Fruit fly (Drosophila melanogaster): Measurements from ENCODE around the gene RpL9.

RpL9 gene

DNA sequence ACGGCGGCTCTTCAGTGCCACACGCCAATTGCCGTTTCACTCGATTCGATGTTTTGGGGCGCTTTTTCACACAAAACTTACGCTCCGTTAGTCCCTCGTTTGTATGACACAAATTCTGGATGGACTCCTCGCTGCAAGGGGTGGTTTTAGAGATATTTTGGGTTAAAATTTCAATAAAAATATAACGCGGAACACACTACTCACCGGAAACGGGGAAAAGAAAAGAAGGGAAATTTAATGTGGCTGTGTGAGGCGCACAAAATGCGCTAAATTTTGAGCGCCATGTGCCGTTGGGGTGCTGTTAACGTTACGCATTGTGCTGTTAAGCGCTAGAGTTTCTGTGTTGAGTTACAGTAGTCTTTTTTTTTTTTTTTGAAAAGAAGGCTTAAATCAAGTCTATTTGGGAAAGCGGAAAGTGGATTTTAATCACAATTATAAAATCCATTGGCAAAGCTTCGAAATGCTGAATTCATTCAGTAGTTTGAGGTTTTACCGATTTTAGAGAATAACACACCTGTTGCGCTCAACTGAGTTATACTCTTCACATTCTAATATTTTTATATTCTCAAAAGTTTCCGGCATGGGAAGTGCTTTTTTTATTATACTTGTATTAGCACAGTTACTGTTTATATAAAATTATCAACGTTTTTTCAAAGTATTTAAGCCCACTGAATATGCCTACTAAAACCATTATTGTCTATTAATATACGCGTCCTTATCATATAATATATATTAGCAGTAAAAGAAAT lies at the start of gene RpL9:
RpL9 (minus strand) TSS at position 265 of the 749 bp plus-strand sequence.
- no peak for TF ChIP-seq noc (tag; optimal IDR thresholded peaks at IDR 0.05)

DNA sequence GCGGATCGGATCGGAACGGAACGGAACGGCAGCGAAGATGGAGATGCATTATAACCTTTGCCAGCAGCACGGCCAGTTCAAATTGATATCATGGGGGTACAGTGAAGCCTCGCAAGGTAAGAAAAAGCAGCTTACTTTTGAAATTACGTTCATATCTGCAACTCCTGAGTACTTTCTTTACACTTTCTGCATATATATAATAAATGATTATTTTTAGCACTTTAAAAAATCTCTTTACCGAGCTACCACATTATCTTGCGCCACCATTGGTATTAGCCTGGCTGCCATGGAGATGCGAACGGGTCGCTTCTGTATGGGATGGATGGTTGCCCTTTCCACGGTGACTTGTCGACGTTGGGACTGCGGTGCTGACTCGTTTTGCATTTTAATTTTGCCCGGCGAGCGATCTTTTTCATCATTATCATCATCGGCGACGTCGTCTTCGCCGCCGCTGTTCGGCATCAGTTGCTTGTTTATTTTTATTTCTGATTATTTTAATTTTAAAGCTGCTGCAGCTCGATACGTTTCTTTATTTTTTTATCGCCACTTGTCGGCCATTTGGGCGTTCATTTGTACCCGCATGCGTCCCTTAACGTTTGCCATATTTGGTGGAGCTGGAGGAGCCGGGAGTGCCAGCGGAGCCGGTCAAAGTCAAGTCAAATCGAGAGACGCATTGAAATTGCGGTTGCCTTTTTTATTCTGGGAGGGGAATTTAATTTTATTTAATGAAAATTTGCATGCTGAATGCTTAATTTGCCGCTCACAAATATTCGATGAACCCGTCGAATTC lies 49.2 kb upstream of the RpL9 start:
- TF ChIP-seq noc (tag; optimal IDR thresholded peaks at IDR 0.05) = no peak

DNA sequence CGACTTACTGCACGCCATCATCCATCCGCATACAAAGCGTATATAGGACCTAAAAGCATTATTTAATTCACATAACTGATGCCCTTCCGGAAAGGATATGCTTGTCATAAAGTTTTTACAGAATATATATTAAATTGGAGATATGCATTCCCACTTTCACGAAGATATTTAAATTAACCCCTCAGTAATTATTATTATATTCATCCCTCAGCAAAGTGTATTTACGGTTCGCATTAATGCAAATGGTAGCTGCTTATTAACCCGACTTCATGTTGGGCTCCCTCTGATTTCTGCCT lies 48.5 kb upstream of the RpL9 start:
- no peak for TF ChIP-seq noc (tag; optimal IDR thresholded peaks at IDR 0.05)

DNA sequence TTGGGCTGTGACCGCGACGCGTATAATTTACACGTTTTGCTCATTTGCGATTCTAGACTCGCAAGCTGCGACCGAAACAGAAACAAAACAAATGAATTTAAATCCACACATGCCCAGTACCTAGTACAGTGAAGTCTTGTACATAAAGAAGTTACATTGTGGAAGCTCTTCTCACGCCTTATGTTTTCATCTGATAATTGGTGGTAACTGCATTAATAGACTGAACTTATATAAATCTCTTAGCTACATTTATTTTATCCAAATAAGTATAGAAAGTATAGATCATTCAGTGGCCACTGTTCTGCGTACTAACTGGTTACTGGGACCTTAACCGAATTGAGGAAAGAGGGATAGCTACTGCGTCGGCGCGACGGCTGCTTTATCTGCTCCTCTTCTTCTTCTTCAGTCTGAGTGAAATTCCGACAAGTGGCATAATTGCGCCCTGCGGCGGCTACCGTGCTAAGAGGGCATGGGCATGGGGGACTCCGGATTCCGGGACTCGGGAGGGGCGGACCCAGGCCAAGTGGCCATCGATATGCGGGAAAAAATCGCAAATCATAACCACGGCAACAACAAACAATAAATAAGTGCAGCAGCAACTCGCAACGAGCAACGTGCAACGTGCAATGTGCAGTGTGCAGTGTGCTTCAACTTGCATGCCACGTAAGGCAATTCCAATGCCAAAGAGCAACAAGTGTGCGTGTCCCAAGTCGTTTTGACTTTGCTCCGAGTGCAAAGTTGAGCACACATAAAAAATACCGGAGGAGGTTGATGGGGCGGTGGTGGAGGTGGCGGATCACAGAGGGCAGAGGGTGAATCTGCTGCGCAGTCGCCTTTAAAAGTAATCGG lies 47.9 kb upstream of the RpL9 start:
- TF ChIP-seq noc (tag; optimal IDR thresholded peaks at IDR 0.05) = no peak

DNA sequence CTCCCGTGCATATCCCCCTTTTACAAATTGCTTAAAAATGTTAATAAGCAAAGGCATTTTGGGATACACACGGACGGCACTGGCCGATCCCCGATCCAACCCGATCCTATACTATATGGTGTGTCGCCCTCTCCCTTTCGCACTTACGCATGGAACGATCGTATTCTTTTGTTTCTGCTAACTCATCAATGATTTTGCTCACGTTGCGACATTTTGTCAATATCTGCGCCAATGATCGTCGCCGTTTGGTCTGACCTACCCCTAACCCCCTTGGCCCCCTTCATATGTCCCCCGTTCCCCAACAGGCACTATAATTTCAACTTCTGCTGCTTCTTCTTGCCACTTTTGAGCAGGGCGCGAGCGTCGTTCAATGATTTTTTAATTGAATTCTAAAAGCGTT lies 45.7 kb upstream of the RpL9 start:
- TF ChIP-seq noc (tag; optimal IDR thresholded peaks at IDR 0.05) = no peak

DNA sequence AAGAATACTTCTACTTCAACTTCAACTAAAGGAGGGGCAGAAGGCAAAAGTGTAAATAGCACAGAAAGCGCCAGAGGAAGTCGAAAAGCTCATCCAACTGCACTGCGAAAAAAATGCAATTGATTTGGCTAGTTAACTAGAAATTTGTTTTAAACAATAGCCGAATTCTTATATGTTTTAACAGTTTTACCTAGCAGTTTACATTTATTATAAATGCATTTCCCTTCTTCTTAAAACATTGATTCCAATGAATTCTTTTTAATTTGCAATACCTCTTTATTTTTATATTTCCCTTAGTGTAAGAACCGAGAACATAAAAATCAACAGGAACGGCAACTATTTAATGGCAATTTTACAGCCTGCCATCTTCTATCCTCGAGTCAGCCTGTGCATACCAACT lies 44.3 kb upstream of the RpL9 start:
- no peak for TF ChIP-seq noc (tag; optimal IDR thresholded peaks at IDR 0.05)

DNA sequence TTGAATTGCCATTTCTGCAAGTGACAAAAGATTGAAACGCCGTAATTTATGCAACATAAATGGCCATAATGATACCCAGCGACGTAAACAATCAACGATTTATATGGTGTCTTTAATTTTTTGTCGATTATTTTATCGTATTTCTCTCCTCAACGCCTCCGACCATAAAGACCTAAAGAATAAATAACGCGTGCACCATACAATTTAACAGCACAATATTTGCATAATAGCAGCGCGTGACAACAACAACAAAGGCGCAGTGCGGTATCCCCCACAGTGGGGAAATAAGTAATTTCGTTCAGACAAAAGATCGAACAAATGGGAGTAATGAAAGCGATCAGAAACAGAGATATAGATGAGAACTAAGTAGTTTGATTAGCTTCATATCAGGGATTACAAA lies 42.1 kb upstream of the RpL9 start:
- no peak for TF ChIP-seq noc (tag; optimal IDR thresholded peaks at IDR 0.05)

DNA sequence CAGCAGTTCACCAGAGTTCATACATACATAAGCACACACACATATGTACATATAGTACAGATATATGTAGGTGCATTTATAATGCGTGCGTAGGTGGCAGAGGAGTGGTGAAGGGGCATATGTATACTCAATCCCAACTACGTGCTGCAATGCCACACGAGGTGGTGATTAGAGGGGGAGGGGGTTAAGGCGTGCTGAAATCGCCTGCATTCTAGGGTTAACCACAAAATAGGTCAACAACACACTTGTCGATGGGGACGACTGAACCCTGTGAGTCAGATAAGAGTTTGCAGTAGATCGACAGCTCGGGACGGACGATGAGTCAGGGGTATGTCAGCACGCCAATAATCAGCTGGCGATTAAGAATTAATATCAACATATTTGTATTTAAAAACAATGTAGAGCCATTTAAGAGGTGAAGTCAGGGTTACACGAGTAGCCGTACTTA lies 41.5 kb upstream of the RpL9 start:
- TF ChIP-seq noc (tag; optimal IDR thresholded peaks at IDR 0.05) = no peak

DNA sequence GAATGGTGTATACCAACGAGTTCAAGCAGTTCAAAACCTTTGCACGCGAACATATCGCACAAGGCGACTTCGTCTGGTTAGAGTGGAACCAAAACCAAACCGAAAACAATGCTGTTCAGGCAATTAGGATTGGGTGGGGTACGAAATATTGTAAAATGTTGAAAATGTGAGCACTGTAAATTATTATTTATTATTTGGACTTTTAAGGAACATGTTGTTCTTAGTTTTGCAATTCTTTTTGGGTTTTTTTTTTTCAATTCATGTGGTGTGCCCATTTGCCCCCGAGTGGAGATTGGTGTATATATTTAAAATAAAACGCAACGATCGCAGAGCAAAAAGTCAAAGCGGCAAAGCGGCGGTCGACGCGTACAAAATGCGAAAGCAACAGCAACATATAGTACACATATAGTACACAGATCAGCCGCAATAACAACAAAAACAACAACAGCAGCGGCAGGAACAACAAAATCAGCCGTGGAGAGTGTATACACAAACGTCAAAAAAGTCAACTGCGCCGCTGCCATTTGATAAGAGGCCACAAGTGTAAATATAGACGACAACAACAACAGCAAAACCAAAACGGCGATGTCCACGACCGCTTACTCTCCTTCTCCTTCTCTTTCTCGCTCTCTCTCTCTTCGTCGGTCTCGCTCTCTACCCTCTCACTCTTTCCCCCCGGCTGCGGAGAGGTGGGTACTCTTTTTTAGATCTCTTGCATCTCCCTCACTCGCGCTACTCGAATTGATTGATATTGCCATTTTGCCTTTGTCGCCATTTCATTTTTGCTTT lies 40.9 kb upstream of the RpL9 start:
- peak; percentile 68 for TF ChIP-seq noc (tag; optimal IDR thresholded peaks at IDR 0.05)

DNA sequence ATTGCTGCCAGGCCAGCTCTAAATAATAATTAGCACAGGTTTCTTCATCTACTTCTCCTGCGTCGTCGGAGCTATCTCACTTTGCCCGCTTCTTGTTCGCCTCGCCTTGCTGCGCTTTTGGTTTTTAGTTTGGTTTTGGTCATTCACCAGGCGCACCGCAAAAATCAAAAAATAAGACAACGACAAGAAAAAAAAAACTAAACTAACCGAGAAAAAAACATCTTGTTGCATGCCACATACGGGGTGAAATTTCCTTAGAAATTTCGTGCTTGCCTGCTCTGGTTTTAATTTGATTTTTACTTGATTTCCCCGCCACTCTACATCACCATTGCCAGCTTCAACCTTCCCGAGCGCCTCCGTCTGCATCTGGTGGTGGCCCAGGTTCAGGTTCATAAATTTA lies 37.8 kb upstream of the RpL9 start:
- TF ChIP-seq noc (tag; optimal IDR thresholded peaks at IDR 0.05) = no peak

DNA sequence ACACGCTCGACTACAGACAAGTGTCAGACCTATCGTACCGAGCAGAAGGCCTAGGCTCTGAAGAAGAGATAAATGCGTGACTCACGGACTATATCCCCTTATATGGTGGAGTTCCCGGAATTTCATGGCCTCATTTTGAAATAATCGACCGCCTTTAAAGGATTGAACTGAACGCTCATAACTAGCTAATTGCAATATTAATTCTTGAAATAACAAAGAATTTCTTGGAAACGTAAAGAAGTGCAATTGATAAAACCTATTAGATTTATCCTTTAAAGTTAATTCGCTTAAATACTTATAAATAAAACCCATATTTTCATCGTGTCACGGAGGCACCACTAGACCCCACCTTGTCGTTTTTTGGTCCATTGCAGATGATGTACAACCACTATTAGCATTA lies 37.1 kb upstream of the RpL9 start:
- no peak for TF ChIP-seq noc (tag; optimal IDR thresholded peaks at IDR 0.05)

DNA sequence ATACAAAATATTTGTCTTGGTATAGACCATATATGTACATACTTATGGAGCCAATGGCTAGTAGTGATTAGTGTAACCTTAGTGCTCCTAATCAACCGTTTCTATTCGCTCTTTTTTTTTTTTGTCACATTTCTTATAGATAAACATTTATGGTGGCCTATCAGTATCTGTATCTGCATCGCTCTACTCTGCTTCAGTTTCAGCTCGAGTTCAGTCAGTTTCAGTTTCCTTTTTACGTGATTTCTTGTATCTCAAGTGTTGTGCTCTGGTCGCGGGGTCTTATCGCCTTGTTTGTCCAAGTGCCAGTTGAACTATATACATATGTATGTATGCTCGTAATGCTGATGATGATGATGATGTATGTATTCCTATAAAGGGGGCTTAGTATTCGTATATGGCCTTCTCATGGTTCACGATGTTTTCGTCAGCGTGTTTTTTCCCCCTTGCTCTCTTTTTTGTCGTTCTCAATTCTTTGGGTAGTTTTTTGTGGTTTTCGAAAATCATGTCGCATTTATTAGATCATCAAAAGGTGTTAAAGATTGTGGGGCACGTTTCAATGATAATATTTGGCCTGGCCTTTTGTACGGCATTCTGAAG lies 35.7 kb upstream of the RpL9 start:
- peak; percentile 10 for TF ChIP-seq noc (tag; optimal IDR thresholded peaks at IDR 0.05)

DNA sequence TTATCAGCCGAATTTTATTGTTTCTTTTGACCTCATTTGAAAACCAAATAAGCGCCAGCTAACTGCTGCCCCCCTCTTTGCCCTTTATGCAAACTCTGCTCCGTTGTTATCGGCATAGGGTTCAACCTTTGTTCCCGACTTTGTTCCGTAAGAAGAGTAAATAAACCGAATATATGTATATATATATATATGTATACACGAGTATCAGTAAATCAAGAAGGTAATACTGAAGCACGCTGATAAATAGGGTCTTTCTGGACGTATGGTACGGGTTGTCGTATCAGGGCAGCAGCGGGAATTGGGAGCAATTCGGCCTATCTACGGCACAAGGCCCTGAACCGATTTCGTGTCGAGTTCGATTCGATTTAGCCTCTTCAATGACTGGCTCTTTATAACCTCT lies 34.9 kb upstream of the RpL9 start:
- no peak for TF ChIP-seq noc (tag; optimal IDR thresholded peaks at IDR 0.05)

DNA sequence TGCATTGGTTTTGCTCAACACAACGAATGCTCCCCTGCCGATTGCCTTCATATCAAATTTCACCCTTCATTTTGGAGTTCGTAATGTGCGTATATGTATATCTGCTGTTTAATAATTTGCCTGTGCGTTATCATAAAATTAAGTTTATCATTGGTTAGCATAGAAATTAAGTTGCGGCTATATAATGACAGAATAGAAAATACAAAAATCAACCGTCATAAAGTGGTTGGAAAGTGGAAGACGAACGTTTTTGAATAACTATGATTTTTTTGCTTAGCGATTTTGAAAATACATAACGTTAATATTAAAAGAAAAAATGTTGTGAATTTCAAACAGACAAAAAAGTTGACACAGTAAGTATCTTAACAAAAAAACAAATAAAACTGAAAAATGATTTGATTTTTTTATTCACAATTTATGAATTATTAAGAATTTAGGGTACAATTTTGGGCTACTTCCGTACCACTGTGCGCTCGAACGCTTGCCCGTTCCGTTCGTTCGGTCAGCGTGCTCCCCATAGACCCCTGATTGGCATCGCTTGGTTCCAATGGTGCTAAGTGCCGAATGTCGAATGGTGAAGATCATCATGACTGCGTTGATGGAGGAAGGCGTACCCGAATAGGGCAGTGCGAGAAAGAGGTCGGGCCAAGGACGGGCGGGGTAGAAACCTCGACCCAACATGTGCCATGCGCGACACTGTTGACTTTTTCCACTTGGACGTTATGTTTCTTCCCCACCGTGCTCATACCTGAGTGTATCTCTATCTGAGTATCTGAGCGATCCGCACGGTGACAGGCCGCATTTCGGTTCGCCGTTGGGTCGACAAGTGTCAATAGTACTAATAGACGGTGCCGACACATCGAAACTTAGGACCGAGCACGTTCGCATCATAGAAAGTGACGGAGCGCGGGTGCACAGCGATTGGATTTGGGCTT lies 33.9 kb upstream of the RpL9 start:
- peak; percentile 42 for TF ChIP-seq noc (tag; optimal IDR thresholded peaks at IDR 0.05)
